Worm (Caenorhabditis elegans): ENCODE data around the gene his-72.
"Not testable (repeated sequence)": the region's sequence is repeated elsewhere in the genome, so short reads cannot be mapped to it uniquely, and the experiment has no call there.

The his-72 gene

ce11 chrIII:12395085-12395484 is 26.2 kb upstream of the his-72 start, which contains the start of gene Y49E10.10:
Gene Y49E10.10 (plus strand): TSS chrIII:12395465.
- TF ChIP-seq ceh-28 (tag; optimal IDR thresholded peaks at IDR 0.05) (peak; percentile 93), ama-1 (optimal IDR thresholded peaks at IDR 0.05) (no peak)

ce11 chrIII:12388106-12388505 is 19.3 kb upstream of the his-72 start:
- TF ChIP-seq gei-8 (GFP tag; optimal IDR thresholded peaks at IDR 0.05) (no peak), aha-1 (tag) (peak; percentile 92)

ce11 chrIII:12387344-12387743 is 18.5 kb upstream of the his-72 start:
- TF ChIP-seq set-16 (GFP tag; IDR thresholded peaks at IDR 0.05) = 0 out of 2 replicates have a peak, but pooled peaks have one; percentile 34

- TF ChIP-seq lin-29, ctbp-1, madf-5 (GFP tag; IDR thresholded peaks at IDR 0.05): not testable (repeated sequence)
These were observed 17.7 kb upstream of the his-72 start, which contains the start of gene Y49E10.30 for ce11 chrIII:12386597-12386996. Gene Y49E10.30 (plus strand): TSS chrIII:12386897.

ce11 chrIII:12383709-12384108 is 14.9 kb upstream of the his-72 start, which contains the start of gene Y49E10.4:
Gene Y49E10.4 (minus strand): TSS chrIII:12383809.
- not testable (repeated sequence) for TF ChIP-seq dmd-6 (GFP tag; IDR thresholded peaks at IDR 0.05); skn-1 (tag; optimal IDR thresholded peaks at IDR 0.05); F44E2.7 (GFP tag; IDR thresholded peaks at IDR 0.05)

ce11 chrIII:12382799-12383198 is 13.9 kb upstream of the his-72 start:
- TF ChIP-seq ZK337.2 (GFP tag; IDR thresholded peaks at IDR 0.05) (0 out of 2 replicates have a peak, but pooled peaks have one; percentile 24), set-16 (GFP tag; IDR thresholded peaks at IDR 0.05) (peak; percentile 57; the same call in 1 of the 2 replicates), lin-38 (GFP tag; IDR thresholded peaks at IDR 0.05) (peak; percentile 90), Y48G9A.11 (GFP tag; IDR thresholded peaks at IDR 0.05) (0 out of 2 replicates have a peak, but pooled peaks have one; percentile 55), D1046.2 (GFP tag; IDR thresholded peaks at IDR 0.05) (peak; percentile 35; the same call in 1 of the 2 replicates), snpc-1.2 (GFP tag; IDR thresholded peaks at IDR 0.05) (0 out of 2 replicates have a peak, but pooled peaks have one; percentile 39)

ce11 chrIII:12377198-12377662 is 8.4 kb upstream of the his-72 start, which contains the start of gene pph-4.2:
Gene pph-4.2 (minus strand): TSS chrIII:12377248.
- TF ChIP-seq cey-2 (tag; optimal IDR thresholded peaks at IDR 0.05; ENCODE audit: borderline replicate concordance, insufficient read depth) (no peak), aly-2 (tag; optimal IDR thresholded peaks at IDR 0.05) (no peak), ZK546.5 (tag; optimal IDR thresholded peaks at IDR 0.05) (no peak), zip-11 (GFP tag; IDR thresholded peaks at IDR 0.05) (no peak), nhr-48 (tag; optimal IDR thresholded peaks at IDR 0.05) (no peak), fkh-10 (GFP tag; optimal IDR thresholded peaks at IDR 0.05) (no peak), lin-38 (GFP tag; IDR thresholded peaks at IDR 0.05) (peak; percentile 91), hlh-30 (tag; optimal IDR thresholded peaks at IDR 0.05; ENCODE audit: insufficient read depth) (peak; percentile 54), dpl-1 (GFP tag; optimal IDR thresholded peaks at IDR 0.05) (peak; percentile 90), dve-1 (tag; optimal IDR thresholded peaks at IDR 0.05; ENCODE audit: insufficient read depth) (peak; percentile 16)

ce11 chrIII:12375614-12376013 is 6.8 kb upstream of the his-72 start:
- no peak for TF ChIP-seq pqm-1 (tag; optimal IDR thresholded peaks at IDR 0.05)
- TF ChIP-seq set-16 (GFP tag; IDR thresholded peaks at IDR 0.05) = peak; percentile 68
- no peak for TF ChIP-seq nhr-28 (tag; optimal IDR thresholded peaks at IDR 0.05)
- no peak for TF ChIP-seq lin-1 (GFP tag; IDR thresholded peaks at IDR 0.05)

Measured in whole organism, L4 larva.